Worm (Caenorhabditis elegans) whole organism, L3 larva: ENCODE data around the gene D1022.9.

Experiments
- R02D3.7 ChIP-seq: fragments of 150-350 bp; optimal IDR thresholded peaks from 2 replicates; lab custom pipeline; 2014; ENCODE audit warnings: missing biosample characterization, missing genetic modification characterization
- ZK546.5 ChIP-seq: sonication (generic microtip); optimal IDR thresholded peaks from 2 replicates; lab custom pipeline; 2017; ENCODE audit warnings: missing biosample characterization, missing genetic modification characterization
- ama-1 ChIP-seq: fragments of 150-350 bp; optimal IDR thresholded peaks from 2 replicates; lab custom pipeline; 2018
- ceh-28 ChIP-seq: fragments of 150-350 bp; optimal IDR thresholded peaks from 2 replicates; lab custom pipeline; 2014; ENCODE audit warnings: missing biosample characterization, missing genetic modification reagents, missing genetic modification characterization
- ceh-9 ChIP-seq: sonication (generic microtip); optimal IDR thresholded peaks from 2 replicates; lab custom pipeline; 2018; ENCODE audit warnings: missing biosample characterization, missing genetic modification characterization
- daf-12 ChIP-seq: fragments of 150-350 bp; optimal IDR thresholded peaks from 2 replicates; lab custom pipeline; 2014; ENCODE audit warnings: missing biosample characterization, missing genetic modification reagents, missing genetic modification characterization
- egl-27 ChIP-seq: sonication (generic microtip); optimal IDR thresholded peaks from 4 replicates; lab custom pipeline; 2017; ENCODE audit warnings: missing biosample characterization, missing genetic modification reagents, missing genetic modification characterization
- egl-5 ChIP-seq: fragments of 150-350 bp; optimal IDR thresholded peaks from 2 replicates; lab custom pipeline; 2017; ENCODE audit warnings: missing biosample characterization, missing genetic modification reagents, missing genetic modification characterization, inconsistent platforms
- elt-2 ChIP-seq: sonication (generic microtip); optimal IDR thresholded peaks from 2 replicates; lab custom pipeline; 2016; ENCODE audit warnings: missing genetic modification reagents, mild to moderate bottlenecking, missing genetic modification characterization, missing compliant biosample characterization
- elt-3 ChIP-seq, 3 experiments: fragments of 150-350 bp in 1 of 3; sonication (generic microtip) in 2 of 3; optimal IDR thresholded peaks; 2 replicates in 2 of 3; 4 replicates in 1 of 3; lab custom pipeline; 2014 to 2017; ENCODE audit warnings: missing biosample characterization in 3 of 3, missing genetic modification characterization in 3 of 3
- eor-1 ChIP-seq, 2 experiments: fragments of 150-350 bp; optimal IDR thresholded peaks; 2 replicates each; lab custom pipeline; 2014 to 2018; ENCODE audit warnings: missing biosample characterization in 2 of 2, missing genetic modification characterization in 2 of 2
- fkh-10 ChIP-seq: sonication (generic microtip); optimal IDR thresholded peaks from 2 replicates; lab custom pipeline; 2017; ENCODE audit warnings: missing biosample characterization, missing genetic modification reagents, missing genetic modification characterization
- fkh-2 ChIP-seq: fragments of 150-350 bp; optimal IDR thresholded peaks from 2 replicates; lab custom pipeline; 2014; ENCODE audit warnings: missing biosample characterization, missing genetic modification reagents, missing genetic modification characterization
- fos-1 ChIP-seq: fragments of 150-350 bp; optimal IDR thresholded peaks from 2 replicates; lab custom pipeline; 2014; ENCODE audit warnings: missing biosample characterization, missing genetic modification characterization
- hmg-11 ChIP-seq: sonication (generic microtip); optimal IDR thresholded peaks from 2 replicates; lab custom pipeline; 2016; ENCODE audit warnings: missing genetic modification characterization, missing compliant biosample characterization
- jun-1 ChIP-seq: fragments of 150-350 bp; optimal IDR thresholded peaks from 2 replicates; lab custom pipeline; 2014; ENCODE audit warnings: missing biosample characterization, missing genetic modification reagents, missing genetic modification characterization
- lin-15B ChIP-seq: fragments of 150-350 bp; optimal IDR thresholded peaks from 2 replicates; lab custom pipeline; 2014; ENCODE audit warnings: missing biosample characterization, missing genetic modification characterization
- lin-39 ChIP-seq: fragments of 150-350 bp; optimal IDR thresholded peaks from 2 replicates; lab custom pipeline; 2018; ENCODE audit warnings: missing biosample characterization, missing genetic modification reagents, missing genetic modification characterization
- lsy-12 ChIP-seq: sonication (generic microtip); optimal IDR thresholded peaks from 2 replicates; lab custom pipeline; 2016; ENCODE audit warnings: mild to moderate bottlenecking, missing genetic modification characterization, missing compliant biosample characterization
- mdl-1 ChIP-seq: fragments of 150-350 bp; optimal IDR thresholded peaks from 2 replicates; lab custom pipeline; 2014; ENCODE audit warnings: missing biosample characterization, missing genetic modification characterization
- mml-1 ChIP-seq: fragments of 150-350 bp; sonication (generic microtip); optimal IDR thresholded peaks from 3 replicates; lab custom pipeline; 2014; ENCODE audit warnings: missing biosample characterization, missing genetic modification characterization
- nfya-1 ChIP-seq: sonication (generic microtip); optimal IDR thresholded peaks from 2 replicates; lab custom pipeline; 2017; ENCODE audit warnings: missing genetic modification characterization, mild to moderate bottlenecking, missing compliant biosample characterization, antibody characterized with exemption, moderate library complexity; ENCODE audit not compliant: insufficient read depth
- nhr-12 ChIP-seq: fragments of 150-350 bp; optimal IDR thresholded peaks from 2 replicates; lab custom pipeline; 2014; ENCODE audit warnings: missing biosample characterization, missing genetic modification characterization
- nhr-23 ChIP-seq: fragments of 150-350 bp; optimal IDR thresholded peaks from 2 replicates; lab custom pipeline; 2014; ENCODE audit warnings: missing biosample characterization, missing genetic modification reagents, missing genetic modification characterization
- nhr-237 ChIP-seq: fragments of 150-350 bp; optimal IDR thresholded peaks from 2 replicates; lab custom pipeline; 2014; ENCODE audit warnings: missing biosample characterization, missing genetic modification characterization
- nhr-25 ChIP-seq: sonication (generic microtip); optimal IDR thresholded peaks from 2 replicates; lab custom pipeline; 2017; ENCODE audit warnings: missing biosample characterization, missing genetic modification characterization
- nhr-28 ChIP-seq: fragments of 150-350 bp; optimal IDR thresholded peaks from 2 replicates; lab custom pipeline; 2014; ENCODE audit warnings: missing biosample characterization, missing genetic modification characterization
- nhr-43 ChIP-seq: sonication (generic microtip); optimal IDR thresholded peaks from 2 replicates; lab custom pipeline; 2016; ENCODE audit warnings: mild to moderate bottlenecking, missing genetic modification characterization, missing compliant biosample characterization; ENCODE audit not compliant: poor library complexity, severe bottlenecking
- nhr-67 ChIP-seq: fragments of 150-350 bp; optimal IDR thresholded peaks from 2 replicates; lab custom pipeline; 2014; ENCODE audit warnings: missing biosample characterization, missing genetic modification characterization
- nhr-76 ChIP-seq: fragments of 150-350 bp; sonication (generic microtip); optimal IDR thresholded peaks from 5 replicates; lab custom pipeline; 2014; ENCODE audit warnings: missing biosample characterization, missing genetic modification characterization
- nhr-77 ChIP-seq: fragments of 150-350 bp; optimal IDR thresholded peaks from 2 replicates; lab custom pipeline; 2014; ENCODE audit warnings: missing biosample characterization, missing genetic modification characterization
- pqm-1 ChIP-seq: fragments of 150-350 bp; optimal IDR thresholded peaks from 2 replicates; lab custom pipeline; 2017; ENCODE audit warnings: missing biosample characterization, missing genetic modification characterization, inconsistent platforms
- sea-2 ChIP-seq: fragments of 150-350 bp; sonication (generic microtip); optimal IDR thresholded peaks from 4 replicates; lab custom pipeline; 2014; ENCODE audit warnings: missing biosample characterization, missing genetic modification reagents, missing genetic modification characterization
- skn-1 ChIP-seq: fragments of 150-350 bp; optimal IDR thresholded peaks from 2 replicates; lab custom pipeline; 2014; ENCODE audit warnings: missing biosample characterization, missing genetic modification characterization
- snpc-4 ChIP-seq: fragments of 150-350 bp; optimal IDR thresholded peaks from 2 replicates; lab custom pipeline; 2014; ENCODE audit warnings: missing biosample characterization, missing genetic modification characterization
- tbx-2 ChIP-seq: sonication (generic microtip); optimal IDR thresholded peaks from 2 replicates; lab custom pipeline; 2016; ENCODE audit warnings: mild to moderate bottlenecking, missing genetic modification characterization, missing compliant biosample characterization
- unc-39 ChIP-seq: sonication (generic microtip); optimal IDR thresholded peaks from 4 replicates; lab custom pipeline; 2017; ENCODE audit warnings: missing biosample characterization, missing genetic modification characterization
- unc-62 ChIP-seq: fragments of 150-350 bp; sonication (generic microtip); optimal IDR thresholded peaks from 4 replicates; lab custom pipeline; 2014; ENCODE audit warnings: missing biosample characterization, missing genetic modification reagents, missing genetic modification characterization
- zag-1 ChIP-seq: fragments of 150-350 bp; optimal IDR thresholded peaks from 2 replicates; lab custom pipeline; 2014; ENCODE audit warnings: missing biosample characterization, missing genetic modification characterization
- ztf-11 ChIP-seq: fragments of 150-350 bp; optimal IDR thresholded peaks from 2 replicates; lab custom pipeline; 2014; ENCODE audit warnings: missing biosample characterization, missing genetic modification characterization
- ztf-4 ChIP-seq: fragments of 150-350 bp; optimal IDR thresholded peaks from 2 replicates; lab custom pipeline; 2014; ENCODE audit warnings: missing biosample characterization, missing genetic modification characterization

Gene D1022.9

ce11 chrII:7496070-7496469 is 6.6 kb upstream of the D1022.9 start, which contains the start of gene spi-1:
TSS of gene spi-1 (plus strand) at chrII:7496247.
- TF ChIP-seq lin-15B (tag; lab: Kevin White, UChicago), result no peak
- no peak for TF ChIP-seq nfya-1 (tag; lab: Kevin White, UChicago)
- no peak for TF ChIP-seq zag-1 (tag; lab: Kevin White, UChicago)
- peak; percentile 59 for TF ChIP-seq nhr-23
- no peak for TF ChIP-seq sea-2 (GFP tag; lab: Kevin White, UChicago)
- TF ChIP-seq mml-1 (tag; lab: Kevin White, UChicago), result no peak
- no peak for TF ChIP-seq R02D3.7 (tag; lab: Kevin White, UChicago)

- TF ChIP-seq ztf-4 (tag; lab: Kevin White, UChicago), result no peak
- TF ChIP-seq ceh-28 (tag; lab: Kevin White, UChicago), result peak; percentile 1
Measured at ce11 chrII:7494155-7494554, 4.7 kb upstream of the D1022.9 start, which contains the start of gene R10H1.1. TSS of gene R10H1.1 (plus strand) at chrII:7494455.

ce11 chrII:7493599-7493998 is 4.1 kb upstream of the D1022.9 start, which contains the start of gene nas-23:
TSS of gene nas-23 (minus strand) at chrII:7493699.
- no peak for TF ChIP-seq pqm-1 (tag; lab: Kevin White, UChicago)
- no peak for TF ChIP-seq daf-12
- no peak for TF ChIP-seq ceh-9
- no peak for TF ChIP-seq nhr-25 (tag; lab: Kevin White, UChicago)
- TF ChIP-seq nhr-12, result no peak
- no peak for TF ChIP-seq nhr-28
- no peak for TF ChIP-seq egl-27
- TF ChIP-seq fos-1 (tag; lab: Kevin White, UChicago), result no peak
- TF ChIP-seq lin-15B (tag; lab: Kevin White, UChicago), result no peak
- no peak for TF ChIP-seq tbx-2
- no peak for TF ChIP-seq elt-3 (tag; optimal IDR thresholded peaks at IDR 0.05; lab: Kevin White, UChicago)
- no peak for TF ChIP-seq lin-39 (tag; lab: Kevin White, UChicago)
- no peak for TF ChIP-seq nhr-43
- TF ChIP-seq unc-39 (tag; lab: Kevin White, UChicago), result no peak
- TF ChIP-seq ztf-4 (tag; lab: Kevin White, UChicago), result no peak
- no peak for TF ChIP-seq nhr-76 (tag; lab: Kevin White, UChicago)
- no peak for TF ChIP-seq nhr-237 (tag; lab: Kevin White, UChicago)
- TF ChIP-seq, all 47 proteins: peak for 0

ce11 chrII:7483009-7483408 is 6.5 kb downstream of the D1022.9 start, which contains the start of gene cah-2:
TSS of gene cah-2 (minus strand) at chrII:7483109.
- no peak for TF ChIP-seq nhr-25 (tag; lab: Kevin White, UChicago)
- no peak for TF ChIP-seq lin-15B (tag; lab: Kevin White, UChicago)
- TF ChIP-seq nhr-237 (tag; lab: Kevin White, UChicago), result no peak
- TF ChIP-seq ama-1 (lab: Kevin White, UChicago), result no peak
- no peak for TF ChIP-seq jun-1 (tag; lab: Kevin White, UChicago)
- TF ChIP-seq nfya-1 (tag; lab: Kevin White, UChicago), result no peak
- no peak for TF ChIP-seq elt-3 (tag; optimal IDR thresholded peaks at IDR 0.05; lab: Kevin White, UChicago)
- no peak for TF ChIP-seq unc-39 (tag; lab: Kevin White, UChicago)
- TF ChIP-seq skn-1 (tag; lab: Kevin White, UChicago), result no peak
- TF ChIP-seq fkh-10, result no peak
- no peak for TF ChIP-seq unc-62
- TF ChIP-seq egl-27, result no peak
- TF ChIP-seq ztf-11 (tag; lab: Kevin White, UChicago), result no peak
- no peak for TF ChIP-seq nhr-23
- no peak for TF ChIP-seq ztf-4 (tag; lab: Kevin White, UChicago)
- TF ChIP-seq eor-1 (tag; optimal IDR thresholded peaks at IDR 0.05; lab: Kevin White, UChicago), result no peak
- TF ChIP-seq, all 47 proteins: peak for 0

ce11 chrII:7478487-7479234 is 10.8 kb downstream of the D1022.9 start, which contains the start of the genes aka-1 and ubc-6:
TSS of gene aka-1 (minus strand) at chrII:7478537.
TSS of gene ubc-6 (plus strand) at chrII:7479187.
- TF ChIP-seq unc-39 (tag; lab: Kevin White, UChicago) (no peak), fkh-2 (tag; lab: Kevin White, UChicago) (no peak), pqm-1 (tag; lab: Kevin White, UChicago) (peak; percentile 13), ztf-4 (tag; lab: Kevin White, UChicago) (no peak), nhr-237 (tag; lab: Kevin White, UChicago) (no peak), ceh-28 (tag; lab: Kevin White, UChicago) (peak; percentile 79), egl-27 (no peak), nhr-77 (tag; lab: Kevin White, UChicago) (no peak), nhr-67 (tag; lab: Kevin White, UChicago) (no peak), mdl-1 (tag; lab: Kevin White, UChicago) (no peak), nhr-28 (no peak), nhr-76 (tag; lab: Kevin White, UChicago) (no peak), lsy-12 (peak; percentile 83), hmg-11 (tag; lab: Kevin White, UChicago) (peak; percentile 85), skn-1 (tag; lab: Kevin White, UChicago) (no peak), ZK546.5 (tag; lab: Kevin White, UChicago) (no peak), nhr-25 (tag; lab: Kevin White, UChicago) (peak; percentile 81), R02D3.7 (tag; lab: Kevin White, UChicago) (peak; percentile 79), lin-15B (tag; lab: Kevin White, UChicago) (peak; percentile 80), egl-5 (tag; lab: Kevin White, UChicago) (peak; percentile 37), snpc-4 (peak; percentile 62), ceh-9 (no peak), nhr-23 (peak; percentile 79), fkh-10 (no peak), elt-2 (tag; lab: Kevin White, UChicago) (peak; percentile 60)
